Worm (Caenorhabditis elegans) whole organism, late embryonic: ENCODE results near the gene C44H9.6.

Source experiments
- C38D4.7 ChIP-seq: fragments of 200-800 bp; sonication (Bioruptor generic); optimal IDR thresholded peaks from 2 replicates; lab custom pipeline; 2018; ENCODE audit warnings: mild to moderate bottlenecking, missing genetic modification characterization, moderate library complexity, missing compliant biosample characterization
- F13H6.1 ChIP-seq: sonication (generic microtip); optimal IDR thresholded peaks from 2 replicates; lab custom pipeline; 2016; ENCODE audit warnings: missing genetic modification characterization, missing compliant biosample characterization
- ceh-14 ChIP-seq: sonication (generic microtip); optimal IDR thresholded peaks from 2 replicates; lab custom pipeline; 2016; ENCODE audit warnings: missing genotype, missing genetic modification characterization, missing compliant biosample characterization
- ceh-18 ChIP-seq: sonication (generic microtip); optimal IDR thresholded peaks from 2 replicates; lab custom pipeline; 2016; ENCODE audit warnings: missing genetic modification characterization, missing compliant biosample characterization
- ceh-2 ChIP-seq: sonication (generic microtip); optimal IDR thresholded peaks from 2 replicates; lab custom pipeline; 2016; ENCODE audit warnings: missing genotype, missing genetic modification characterization, missing compliant biosample characterization
- ceh-24 ChIP-seq: sonication (generic microtip); optimal IDR thresholded peaks from 2 replicates; lab custom pipeline; 2016; ENCODE audit warnings: mild to moderate bottlenecking, missing genetic modification characterization, missing compliant biosample characterization
- ceh-31 ChIP-seq: sonication (generic microtip); optimal IDR thresholded peaks from 2 replicates; lab custom pipeline; 2016; ENCODE audit warnings: missing genetic modification characterization, missing compliant biosample characterization
- ceh-34 ChIP-seq: sonication (generic microtip); optimal IDR thresholded peaks from 2 replicates; lab custom pipeline; 2016; ENCODE audit warnings: mild to moderate bottlenecking, missing genetic modification characterization, missing compliant biosample characterization
- ceh-6 ChIP-seq: fragments of 200-800 bp; sonication (Bioruptor generic); optimal IDR thresholded peaks from 2 replicates; lab custom pipeline; 2018; ENCODE audit warnings: mild to moderate bottlenecking, missing genetic modification characterization, missing compliant biosample characterization
- che-1 ChIP-seq: sonication (generic microtip); optimal IDR thresholded peaks from 2 replicates; lab custom pipeline; 2016; ENCODE audit warnings: mild to moderate bottlenecking, missing genetic modification characterization, missing compliant biosample characterization
- dve-1 ChIP-seq: sonication (generic microtip); optimal IDR thresholded peaks from 2 replicates; lab custom pipeline; 2017; ENCODE audit warnings: antibody characterized with exemption, mild to moderate bottlenecking, missing genetic modification characterization, missing compliant biosample characterization
- elt-2 ChIP-seq: sonication (generic microtip); optimal IDR thresholded peaks from 2 replicates; lab custom pipeline; 2016; ENCODE audit warnings: missing genetic modification reagents, missing genetic modification characterization, missing compliant biosample characterization
- ets-4 ChIP-seq: sonication (generic microtip); optimal IDR thresholded peaks from 2 replicates; lab custom pipeline; 2016; ENCODE audit warnings: missing genetic modification characterization, missing compliant biosample characterization
- fkh-10 ChIP-seq: fragments of 150-350 bp; optimal IDR thresholded peaks from 2 replicates; lab custom pipeline; 2014; ENCODE audit warnings: missing biosample characterization, missing genetic modification reagents, missing genetic modification characterization
- fkh-6 ChIP-seq: sonication (generic microtip); optimal IDR thresholded peaks from 2 replicates; lab custom pipeline; 2016; ENCODE audit warnings: missing genetic modification characterization, missing compliant biosample characterization
- hlh-8 ChIP-seq: sonication (generic microtip); optimal IDR thresholded peaks from 2 replicates; lab custom pipeline; 2016; ENCODE audit warnings: missing genotype, missing genetic modification characterization, missing compliant biosample characterization
- lin-11 ChIP-seq: fragments of 200-800 bp; sonication (Bioruptor generic); optimal IDR thresholded peaks from 2 replicates; lab custom pipeline; 2018; ENCODE audit warnings: mild to moderate bottlenecking, missing genetic modification characterization, missing compliant biosample characterization
- madf-2 ChIP-seq: sonication (generic microtip); optimal IDR thresholded peaks from 2 replicates; lab custom pipeline; 2017; ENCODE audit warnings: missing genetic modification characterization, missing compliant biosample characterization
- nfya-1 ChIP-seq: sonication (generic microtip); optimal IDR thresholded peaks from 2 replicates; lab custom pipeline; 2017; ENCODE audit warnings: missing genetic modification characterization, mild to moderate bottlenecking, missing compliant biosample characterization, antibody characterized with exemption, moderate library complexity
- nhr-11 ChIP-seq: fragments of 150-350 bp; optimal IDR thresholded peaks from 2 replicates; lab custom pipeline; 2014; ENCODE audit warnings: missing biosample characterization, missing genetic modification characterization
- nhr-232 ChIP-seq: sonication (generic microtip); optimal IDR thresholded peaks from 2 replicates; lab custom pipeline; 2016; ENCODE audit warnings: missing genetic modification characterization, missing compliant biosample characterization
- npax-4 ChIP-seq: sonication (generic microtip); optimal IDR thresholded peaks from 2 replicates; lab custom pipeline; 2016; ENCODE audit warnings: missing genetic modification characterization, missing compliant biosample characterization
- odd-2 ChIP-seq: sonication (generic microtip); optimal IDR thresholded peaks from 2 replicates; lab custom pipeline; 2017; ENCODE audit warnings: antibody characterized with exemption, mild to moderate bottlenecking, missing genetic modification characterization, missing compliant biosample characterization
- pat-9 ChIP-seq: fragments of 200-800 bp; sonication (Bioruptor generic); optimal IDR thresholded peaks from 2 replicates; lab custom pipeline; 2018; ENCODE audit warnings: mild to moderate bottlenecking, missing genetic modification characterization, moderate library complexity, missing compliant biosample characterization
- pax-1 ChIP-seq: fragments of 150-350 bp; optimal IDR thresholded peaks from 2 replicates; lab custom pipeline; 2014; ENCODE audit warnings: missing biosample characterization, missing genetic modification characterization
- pha-4 ChIP-seq: fragments of 150-350 bp; optimal IDR thresholded peaks from 2 replicates; lab custom pipeline; 2018; ENCODE audit warnings: missing biosample characterization, missing genetic modification reagents, missing genetic modification characterization
- pqm-1 ChIP-seq: sonication (generic microtip); optimal IDR thresholded peaks from 2 replicates; lab custom pipeline; 2016; ENCODE audit warnings: missing genetic modification characterization, missing compliant biosample characterization
- ref-2 ChIP-seq: sonication (generic microtip); optimal IDR thresholded peaks from 2 replicates; lab custom pipeline; 2016; ENCODE audit warnings: missing genetic modification characterization, missing compliant biosample characterization
- rnt-1 ChIP-seq: sonication (generic microtip); optimal IDR thresholded peaks from 2 replicates; lab custom pipeline; 2016; ENCODE audit warnings: missing genetic modification characterization, missing compliant biosample characterization
- sox-2 ChIP-seq: fragments of 200-800 bp; sonication (Bioruptor generic); IDR thresholded peaks from 2 replicates; pipeline ENCODE4 v1.3.6; 2022; ENCODE audit warnings: missing genetic modification reagents, missing genetic modification characterization, missing compliant biosample characterization
- syd-9 ChIP-seq: sonication (generic microtip); optimal IDR thresholded peaks from 2 replicates; lab custom pipeline; 2016; ENCODE audit warnings: mild to moderate bottlenecking, missing genetic modification characterization, moderate library complexity, missing compliant biosample characterization
- tbx-7 ChIP-seq: sonication (generic microtip); optimal IDR thresholded peaks from 2 replicates; lab custom pipeline; 2016; ENCODE audit warnings: missing genotype, missing genetic modification characterization, missing compliant biosample characterization
- ttx-3 ChIP-seq: sonication (generic microtip); optimal IDR thresholded peaks from 2 replicates; lab custom pipeline; 2016; ENCODE audit warnings: missing genetic modification reagents, missing genetic modification characterization, missing compliant biosample characterization
- unc-55 ChIP-seq: sonication (generic microtip); optimal IDR thresholded peaks from 2 replicates; lab custom pipeline; 2017; ENCODE audit warnings: missing biosample characterization, missing genetic modification reagents, missing genetic modification characterization
- unc-86 ChIP-seq: sonication (generic microtip); optimal IDR thresholded peaks from 2 replicates; lab custom pipeline; 2016; ENCODE audit warnings: missing genetic modification characterization, missing compliant biosample characterization
- zip-5 ChIP-seq: sonication (generic microtip); optimal IDR thresholded peaks from 2 replicates; lab custom pipeline; 2016; ENCODE audit warnings: missing genetic modification characterization, missing compliant biosample characterization
- ztf-16 ChIP-seq: sonication (generic microtip); optimal IDR thresholded peaks from 2 replicates; lab custom pipeline; 2017; ENCODE audit warnings: missing genetic modification characterization, missing compliant biosample characterization

The C44H9.6 gene

DNA sequence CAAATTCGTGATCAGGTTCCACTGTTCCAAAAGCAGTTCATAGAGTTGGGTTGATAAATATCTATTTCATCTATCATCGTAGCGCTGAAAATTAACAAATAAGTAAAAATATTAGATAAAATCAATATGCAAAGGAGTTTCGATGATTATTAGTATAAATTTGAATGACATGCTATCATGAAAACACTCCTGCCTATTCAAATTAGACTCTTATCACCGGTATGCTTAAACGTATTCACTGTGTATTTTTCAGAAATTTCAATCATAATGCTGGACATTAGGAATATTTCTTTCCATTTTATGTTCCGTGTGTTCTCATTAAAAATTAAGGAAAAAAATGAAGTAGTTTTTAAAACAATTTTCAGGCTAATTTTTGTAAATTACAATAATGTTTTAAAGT lies at the start of gene C44H9.6:
Gene C44H9.6 (minus strand): TSS at position 101 of the 400 bp plus-strand sequence.
- no peak for TF ChIP-seq nhr-11 (tag; lab: Kevin White, UChicago)
- no peak for TF ChIP-seq ceh-14 (tag; lab: Kevin White, UChicago)
- no peak for TF ChIP-seq elt-2 (tag; lab: Kevin White, UChicago)
- TF ChIP-seq npax-4 = no peak
- TF ChIP-seq ref-2 = no peak
- no peak for TF ChIP-seq ceh-2 (tag; lab: Kevin White, UChicago)
- no peak for TF ChIP-seq ceh-6 (GFP tag; lab: Kevin White, UChicago)
- TF ChIP-seq ceh-34 (tag; lab: Kevin White, UChicago) = no peak
- TF ChIP-seq nhr-232 (tag; lab: Kevin White, UChicago) = no peak
- no peak for TF ChIP-seq pqm-1 (tag; lab: Kevin White, UChicago)
- no peak for TF ChIP-seq syd-9 (tag; lab: Kevin White, UChicago)
- TF ChIP-seq pat-9 (tag; lab: Kevin White, UChicago) = no peak
- no peak for TF ChIP-seq rnt-1 (tag; lab: Kevin White, UChicago)
- TF ChIP-seq dve-1 = no peak
- TF ChIP-seq fkh-6 (tag; lab: Kevin White, UChicago) = no peak
- TF ChIP-seq ceh-24 = no peak
- TF ChIP-seq unc-86 = no peak
- no peak for TF ChIP-seq che-1 (tag; lab: Kevin White, UChicago)
- TF ChIP-seq C38D4.7 (GFP tag; lab: Kevin White, UChicago) = no peak

DNA sequence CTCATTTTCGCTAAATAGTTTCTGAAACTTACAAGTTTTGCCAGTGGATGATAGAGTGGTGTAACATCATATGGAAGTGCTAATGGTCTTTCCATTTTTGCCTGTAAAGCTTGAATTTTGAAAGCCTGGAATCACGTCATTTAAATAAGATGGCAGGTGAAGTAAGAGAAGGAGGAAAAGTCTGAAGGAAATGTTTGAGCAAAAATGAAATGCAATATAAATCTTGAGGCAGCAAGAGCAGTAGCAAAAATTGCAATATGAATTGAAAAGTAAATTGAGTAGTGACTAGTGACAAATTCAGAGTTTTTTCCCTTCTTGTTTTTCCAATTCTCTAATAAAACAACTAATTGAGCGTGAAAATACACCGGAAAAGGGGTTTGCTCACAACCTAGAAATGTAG lies 40.7 kb upstream of the C44H9.6 start, which contains the start of gene glb-24:
Gene glb-24 (minus strand): TSS at position 101 of the 400 bp plus-strand sequence.
- TF ChIP-seq madf-2 (tag; lab: Kevin White, UChicago) = no peak

DNA sequence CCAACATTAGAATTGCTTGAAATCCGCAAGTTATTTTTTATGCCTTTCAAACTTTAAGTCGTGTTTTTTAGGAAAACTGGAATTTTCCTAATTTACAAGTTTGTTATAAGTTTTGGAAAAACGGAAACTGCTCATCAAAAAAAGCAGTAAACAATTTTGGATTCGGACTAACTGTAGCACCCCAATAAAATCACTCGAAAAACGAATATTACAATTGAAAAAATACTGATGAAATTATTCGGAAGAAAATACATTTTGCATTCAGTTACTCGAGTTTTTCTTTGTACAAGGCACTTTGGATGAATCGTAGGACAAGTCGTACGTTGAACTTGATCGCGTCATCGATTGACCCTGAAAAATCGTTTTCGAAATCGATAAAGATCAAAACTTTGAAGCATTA lies 37.2 kb upstream of the C44H9.6 start:
- no peak for TF ChIP-seq ceh-24
- TF ChIP-seq sox-2 = no peak
- TF ChIP-seq ztf-16 (tag; lab: Kevin White, UChicago) = no peak
- TF ChIP-seq nfya-1 (tag; lab: Kevin White, UChicago) = no peak
- no peak for TF ChIP-seq hlh-8 (tag; lab: Kevin White, UChicago)
- no peak for TF ChIP-seq C38D4.7 (GFP tag; lab: Kevin White, UChicago)
- TF ChIP-seq madf-2 (tag; lab: Kevin White, UChicago) = no peak
- TF ChIP-seq fkh-6 (tag; lab: Kevin White, UChicago) = no peak
- no peak for TF ChIP-seq odd-2 (tag; lab: Kevin White, UChicago)
- no peak for TF ChIP-seq nhr-11 (tag; lab: Kevin White, UChicago)
- no peak for TF ChIP-seq dve-1

DNA sequence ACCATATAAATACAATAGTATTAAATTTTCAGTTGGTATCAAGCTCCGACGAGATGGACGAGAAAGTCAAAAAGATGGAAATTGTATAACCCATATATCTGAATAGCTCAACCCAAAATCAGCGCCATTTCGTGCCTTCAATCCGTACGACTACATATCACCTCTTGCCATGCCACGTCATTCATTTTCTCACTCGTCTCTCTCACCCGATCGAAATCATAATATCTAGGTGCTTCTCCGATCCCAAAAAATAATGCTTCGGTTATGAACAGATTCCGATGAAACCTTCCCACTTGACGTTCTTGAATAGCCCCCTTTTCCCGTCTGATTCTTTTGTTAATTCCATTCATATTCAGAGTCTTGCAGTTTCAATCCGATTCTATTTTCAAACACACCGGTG lies 36.2 kb upstream of the C44H9.6 start:
- TF ChIP-seq pha-4 (tag; lab: Kevin White, UChicago) (no peak), nhr-232 (tag; lab: Kevin White, UChicago) (no peak), ceh-24 (no peak), zip-5 (tag; lab: Kevin White, UChicago) (no peak)

DNA sequence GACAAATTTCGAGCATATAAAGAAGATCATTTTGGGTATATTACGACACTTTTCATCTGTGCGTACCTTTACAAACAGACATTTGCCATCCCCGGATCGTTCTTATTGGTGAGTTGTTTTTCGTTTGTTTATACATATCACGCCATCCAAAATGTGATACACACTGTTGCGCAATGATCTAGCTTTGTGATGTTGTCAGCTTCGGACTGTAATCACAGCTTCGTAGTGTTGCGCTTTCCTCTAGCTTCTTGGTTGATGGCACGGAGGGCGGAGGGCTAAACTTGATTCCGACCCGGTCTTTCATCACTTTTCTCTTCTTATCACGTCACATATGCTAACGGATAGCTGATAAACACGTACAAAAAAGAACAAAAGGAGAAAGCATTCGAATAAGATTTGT lies 34.2 kb upstream of the C44H9.6 start:
- TF ChIP-seq ets-4 (tag; lab: Kevin White, UChicago) = no peak
- TF ChIP-seq tbx-7 (tag; lab: Kevin White, UChicago) = no peak
- TF ChIP-seq ceh-18 = no peak
- no peak for TF ChIP-seq pax-1 (tag; lab: Kevin White, UChicago)
- TF ChIP-seq unc-86 = no peak
- no peak for TF ChIP-seq lin-11 (tag; lab: Kevin White, UChicago)
- no peak for TF ChIP-seq F13H6.1 (tag; lab: Kevin White, UChicago)
- no peak for TF ChIP-seq hlh-8 (tag; lab: Kevin White, UChicago)
- TF ChIP-seq C38D4.7 (GFP tag; lab: Kevin White, UChicago) = no peak
- TF ChIP-seq ttx-3 (tag; lab: Kevin White, UChicago) = no peak
- no peak for TF ChIP-seq ceh-31
- TF ChIP-seq fkh-10 (GFP tag; lab: Kevin White, UChicago) = no peak
- no peak for TF ChIP-seq elt-2 (tag; lab: Kevin White, UChicago)
- no peak for TF ChIP-seq ceh-6 (GFP tag; lab: Kevin White, UChicago)
- TF ChIP-seq unc-55 (GFP tag; lab: Kevin White, UChicago) = no peak
- no peak for TF ChIP-seq odd-2 (tag; lab: Kevin White, UChicago)
- TF ChIP-seq, all 69 proteins: peak for 0
